Worm (Caenorhabditis elegans) whole organism, young adult: ENCODE results near the gene arv-1.

ENCODE experiments used
- B0261.1 ChIP-seq: sonication (generic microtip); optimal IDR thresholded peaks from 2 replicates; lab custom pipeline; 2016; ENCODE audit warnings: mild to moderate bottlenecking, missing genetic modification characterization, moderate library complexity, missing compliant biosample characterization
- B0336.3 ChIP-seq: fragments of 200-800 bp; sonication (Bioruptor generic); IDR thresholded peaks from 2 replicates; pipeline ENCODE4 v1.3.6; 2022; ENCODE audit warnings: missing genetic modification characterization, missing compliant biosample characterization
- C06A6.2 ChIP-seq: fragments of 200-800 bp; sonication (Bioruptor generic); conservative IDR thresholded peaks from 2 replicates; pipeline ENCODE4 v1.3.6; 2022; ENCODE audit warnings: missing genetic modification characterization, missing compliant biosample characterization
- F33H1.4 ChIP-seq: fragments of 200-800 bp; sonication (Bioruptor generic); IDR thresholded peaks from 2 replicates; pipeline ENCODE4 v1.3.6; 2022; ENCODE audit warnings: missing genetic modification reagents, missing genetic modification characterization, missing compliant biosample characterization
- F37B4.10 ChIP-seq: fragments of 200-800 bp; sonication (Bioruptor generic); IDR thresholded peaks from 2 replicates; pipeline ENCODE4 v1.3.6; 2022; ENCODE audit warnings: missing genetic modification characterization, missing compliant biosample characterization
- F49E8.2 ChIP-seq: sonication (generic microtip); optimal IDR thresholded peaks from 3 replicates; lab custom pipeline; 2017; ENCODE audit warnings: missing genetic modification characterization, mild to moderate bottlenecking, missing compliant biosample characterization, antibody characterized with exemption, moderate library complexity; ENCODE audit not compliant: insufficient read depth
- F52B5.7 ChIP-seq: sonication (generic microtip); optimal IDR thresholded peaks from 2 replicates; lab custom pipeline; 2016; ENCODE audit warnings: mild to moderate bottlenecking, missing genetic modification characterization, missing compliant biosample characterization
- F57C9.4 ChIP-seq: sonication (generic microtip); optimal IDR thresholded peaks from 2 replicates; lab custom pipeline; 2017; ENCODE audit warnings: mild to moderate bottlenecking, missing genetic modification characterization, missing compliant biosample characterization
- Y53F4B.3 ChIP-seq: fragments of 200-800 bp; sonication (Bioruptor generic); IDR thresholded peaks from 2 replicates; pipeline ENCODE4 v1.3.6; 2022; ENCODE audit warnings: missing genetic modification reagents, missing genetic modification characterization, missing compliant biosample characterization
- Y53G8AR.9 ChIP-seq: fragments of 200-800 bp; sonication (Bioruptor generic); conservative IDR thresholded peaks from 2 replicates; pipeline ENCODE4 v1.3.6; 2022; ENCODE audit warnings: missing genetic modification reagents, missing genetic modification characterization, missing compliant biosample characterization
- Y95B8A.8 ChIP-seq: fragments of 200-800 bp; sonication (Bioruptor generic); IDR thresholded peaks from 2 replicates; pipeline ENCODE4 v1.3.6; 2022; ENCODE audit warnings: missing genetic modification reagents, missing genetic modification characterization, missing compliant biosample characterization
- akir-1 ChIP-seq: fragments of 200-800 bp; sonication (Bioruptor generic); optimal IDR thresholded peaks from 2 replicates; lab custom pipeline; 2018; ENCODE audit warnings: mild to moderate bottlenecking, missing genetic modification characterization, moderate library complexity, missing compliant biosample characterization
- ama-1 ChIP-seq, 3 experiments: fragments of 150-350 bp in 1 of 3; sonication (generic microtip) in 2 of 3; optimal IDR thresholded peaks; 2 replicates each; lab custom pipeline; 2014 to 2018; ENCODE audit warnings: missing biosample characterization in 2 of 3, missing genetic modification characterization in 2 of 3, missing genetic modification reagents in 2 of 3
- atf-7 ChIP-seq: sonication (generic microtip); optimal IDR thresholded peaks from 2 replicates; lab custom pipeline; 2017; ENCODE audit warnings: mild to moderate bottlenecking, missing genetic modification characterization, missing compliant biosample characterization
- ceh-27 ChIP-seq: fragments of 200-800 bp; sonication (Bioruptor generic); optimal IDR thresholded peaks from 2 replicates; lab custom pipeline; 2018; ENCODE audit warnings: mild to moderate bottlenecking, missing genetic modification characterization, moderate library complexity, missing compliant biosample characterization
- ceh-40 ChIP-seq: fragments of 200-800 bp; sonication (Bioruptor generic); IDR thresholded peaks from 2 replicates; pipeline ENCODE4 v1.3.6; 2022; ENCODE audit warnings: missing genetic modification characterization, missing compliant biosample characterization
- dox-1 ChIP-seq: fragments of 200-800 bp; sonication (Bioruptor generic); IDR thresholded peaks from 2 replicates; pipeline ENCODE4 v1.3.6; 2022; ENCODE audit warnings: missing genetic modification reagents, missing genetic modification characterization, missing compliant biosample characterization
- ets-4 ChIP-seq: fragments of 200-800 bp; sonication (Bioruptor generic); optimal IDR thresholded peaks from 2 replicates; lab custom pipeline; 2018; ENCODE audit warnings: mild to moderate bottlenecking, missing genetic modification characterization, missing compliant biosample characterization
- fkh-3 ChIP-seq: sonication (generic microtip); optimal IDR thresholded peaks from 2 replicates; lab custom pipeline; 2016; ENCODE audit warnings: mild to moderate bottlenecking, missing genetic modification characterization, missing compliant biosample characterization
- hlh-26 ChIP-seq: fragments of 200-800 bp; sonication (Bioruptor generic); conservative IDR thresholded peaks from 2 replicates; pipeline ENCODE4 v1.3.6; 2022; ENCODE audit warnings: missing genetic modification reagents, missing genetic modification characterization, missing compliant biosample characterization
- hrde-1 ChIP-seq: sonication (generic microtip); optimal IDR thresholded peaks from 2 replicates; lab custom pipeline; 2016; ENCODE audit warnings: missing genetic modification characterization, mild to moderate bottlenecking, missing compliant biosample characterization, moderate library complexity, missing genotype, missing genetic modification reagents, borderline replicate concordance
- hsf-1 ChIP-seq: fragments of 200-800 bp; sonication (Bioruptor generic); IDR thresholded peaks from 2 replicates; pipeline ENCODE4 v1.3.6; 2022; ENCODE audit warnings: missing genetic modification reagents, missing genetic modification characterization, missing compliant biosample characterization
- lin-35 ChIP-seq, 3 experiments: fragments of 150-350 bp in 2 of 3; sonication (generic microtip) in 1 of 3; optimal IDR thresholded peaks; 2 replicates each; lab custom pipeline; 2014 to 2018; ENCODE audit warnings: missing biosample characterization in 3 of 3, missing genetic modification characterization in 3 of 3, missing genetic modification reagents in 3 of 3
- lir-1 ChIP-seq: fragments of 200-800 bp; sonication (Bioruptor generic); conservative IDR thresholded peaks from 2 replicates; pipeline ENCODE4 v1.3.6; 2022; ENCODE audit warnings: missing genetic modification reagents, missing genetic modification characterization, missing compliant biosample characterization
- nfya-2 ChIP-seq: fragments of 200-800 bp; sonication (Bioruptor generic); IDR thresholded peaks from 2 replicates; pipeline ENCODE4 v1.3.6; 2022; ENCODE audit warnings: missing genetic modification reagents, missing genetic modification characterization, missing compliant biosample characterization
- nfyb-1 ChIP-seq: fragments of 200-800 bp; sonication (Bioruptor generic); IDR thresholded peaks from 2 replicates; pipeline ENCODE4 v1.3.6; 2022; ENCODE audit warnings: missing genetic modification reagents, missing genetic modification characterization, missing compliant biosample characterization
- nhr-120 ChIP-seq: fragments of 200-800 bp; sonication (Bioruptor generic); IDR thresholded peaks from 2 replicates; pipeline ENCODE4 v1.3.6; 2022; ENCODE audit warnings: missing genetic modification characterization, missing compliant biosample characterization
- nhr-80 ChIP-seq: sonication (generic microtip); optimal IDR thresholded peaks from 2 replicates; lab custom pipeline; 2016; ENCODE audit warnings: missing genetic modification characterization, missing compliant biosample characterization
- rcor-1 ChIP-seq: fragments of 200-800 bp; sonication (Bioruptor generic); IDR thresholded peaks from 2 replicates; pipeline ENCODE4 v1.3.6; 2022; ENCODE audit warnings: missing genetic modification reagents, missing genetic modification characterization, missing compliant biosample characterization
- repo-1 ChIP-seq: sonication (generic microtip); optimal IDR thresholded peaks from 2 replicates; lab custom pipeline; 2017; ENCODE audit warnings: mild to moderate bottlenecking, missing genetic modification characterization, missing compliant biosample characterization
- sdz-38 ChIP-seq: sonication (generic microtip); optimal IDR thresholded peaks from 2 replicates; lab custom pipeline; 2016; ENCODE audit warnings: missing genotype, missing genetic modification characterization, missing compliant biosample characterization
- snpc-3.4 ChIP-seq: sonication (generic microtip); optimal IDR thresholded peaks from 2 replicates; lab custom pipeline; 2017; ENCODE audit warnings: missing genetic modification characterization, mild to moderate bottlenecking, missing compliant biosample characterization, antibody characterized with exemption, moderate library complexity, missing genotype, missing genetic modification reagents
- sptf-2 ChIP-seq: fragments of 200-800 bp; sonication (Bioruptor generic); optimal IDR thresholded peaks from 2 replicates; lab custom pipeline; 2018; ENCODE audit warnings: mild to moderate bottlenecking, missing genetic modification characterization, missing compliant biosample characterization
- unc-130 ChIP-seq: sonication (generic microtip); optimal IDR thresholded peaks from 2 replicates; lab custom pipeline; 2016; ENCODE audit warnings: missing genetic modification reagents, missing genetic modification characterization, missing compliant biosample characterization

The arv-1 gene

ce11 chrII:10242294-10242693, 41.7 kb upstream of the arv-1 start, which contains the start of gene mrps-14:
mrps-14 (minus strand) TSS chrII:10242490.
- TF ChIP-seq unc-130 (GFP tag; lab: Kevin White, UChicago) = no peak
- TF ChIP-seq F49E8.2 (tag; lab: Kevin White, UChicago) = no peak
- TF ChIP-seq ceh-27 = no peak
- no peak for TF ChIP-seq atf-7 (tag; lab: Kevin White, UChicago)
- TF ChIP-seq hsf-1 (GFP tag; lab: Robert Waterston, UW) = peak; percentile 70; the same call in 1 of the 2 replicates
- TF ChIP-seq C06A6.2 (GFP tag; lab: Robert Waterston, UW) = no peak
- TF ChIP-seq nhr-120 (GFP tag; lab: Robert Waterston, UW) = no peak
- no peak for TF ChIP-seq akir-1 (GFP tag; lab: Kevin White, UChicago)
- TF ChIP-seq ama-1 (optimal IDR thresholded peaks at IDR 0.05; lab: Kevin White, UChicago) = no peak
- peak in 1 of 2 experiments; percentile 83 for TF ChIP-seq ama-1 (GFP tag; optimal IDR thresholded peaks at IDR 0.05; lab: Kevin White, UChicago)
- TF ChIP-seq nfya-2 = no peak
- TF ChIP-seq dox-1 = 0 out of 2 replicates have a peak, but pooled peaks have one; percentile 12
- peak; percentile 76 for TF ChIP-seq hrde-1 (tag; lab: Kevin White, UChicago)
- TF ChIP-seq repo-1 (tag; lab: Kevin White, UChicago) = peak; percentile 34
- TF ChIP-seq F37B4.10 (GFP tag; lab: Robert Waterston, UW) = no peak
- TF ChIP-seq Y53G8AR.9 = peak; percentile 53
- TF ChIP-seq snpc-3.4 (tag; lab: Kevin White, UChicago) = peak; percentile 44
- 0 out of 2 replicates have a peak, but pooled peaks have one; percentile 21 for TF ChIP-seq nfyb-1 (GFP tag; lab: Robert Waterston, UW)
- TF ChIP-seq Y95B8A.8 (GFP tag; lab: Robert Waterston, UW) = no peak
- 0 out of 2 replicates have a peak, but pooled peaks have one; percentile 11 for TF ChIP-seq ceh-40 (GFP tag; lab: Robert Waterston, UW)

ce11 chrII:10239595-10239994, 39.0 kb upstream of the arv-1 start, which contains the start of gene mec-15:
mec-15 (minus strand) TSS chrII:10239695.
- TF ChIP-seq nfyb-1 (GFP tag; lab: Robert Waterston, UW) (no peak), B0336.3 (no peak), F57C9.4 (no peak)

ce11 chrII:10234398-10234797, 33.8 kb upstream of the arv-1 start, which contains the start of gene ubxn-5:
ubxn-5 (minus strand) TSS chrII:10234498.
- no peak for TF ChIP-seq ets-4 (GFP tag; lab: Kevin White, UChicago)

- TF ChIP-seq sdz-38 (no peak), nhr-80 (tag; lab: Kevin White, UChicago) (peak; percentile 55), dox-1 (0 out of 2 replicates have a peak, but pooled peaks have one; percentile 20)
- TF ChIP-seq, all 124 proteins: peak for 2
Observed at ce11 chrII:10231874-10232273, 31.3 kb upstream of the arv-1 start.

- TF ChIP-seq sdz-38 (no peak), rcor-1 (GFP tag; lab: Robert Waterston, UW) (no peak), lir-1 (GFP tag; lab: Robert Waterston, UW) (no peak), hlh-26 (GFP tag; lab: Robert Waterston, UW) (no peak), F52B5.7 (tag; lab: Kevin White, UChicago) (no peak), fkh-3 (no peak), sptf-2 (no peak), F33H1.4 (GFP tag; lab: Robert Waterston, UW) (no peak), Y53F4B.3 (GFP tag; lab: Robert Waterston, UW) (no peak), lin-35 (GFP tag; optimal IDR thresholded peaks at IDR 0.05; lab: Kevin White, UChicago) (no peak), B0261.1 (tag; lab: Kevin White, UChicago) (no peak), Y95B8A.8 (GFP tag; lab: Robert Waterston, UW) (no peak)
Observed at ce11 chrII:10230972-10231371, 30.3 kb upstream of the arv-1 start, which contains the start of gene T01E8.8. T01E8.8 (plus strand) TSS chrII:10231272.
